Worm (Caenorhabditis elegans): ENCODE data around the gene rcs-1.
A peak's percentile ranks its signal among the peaks of the same experiment; 100 is the strongest.

The rcs-1 gene

DNA sequence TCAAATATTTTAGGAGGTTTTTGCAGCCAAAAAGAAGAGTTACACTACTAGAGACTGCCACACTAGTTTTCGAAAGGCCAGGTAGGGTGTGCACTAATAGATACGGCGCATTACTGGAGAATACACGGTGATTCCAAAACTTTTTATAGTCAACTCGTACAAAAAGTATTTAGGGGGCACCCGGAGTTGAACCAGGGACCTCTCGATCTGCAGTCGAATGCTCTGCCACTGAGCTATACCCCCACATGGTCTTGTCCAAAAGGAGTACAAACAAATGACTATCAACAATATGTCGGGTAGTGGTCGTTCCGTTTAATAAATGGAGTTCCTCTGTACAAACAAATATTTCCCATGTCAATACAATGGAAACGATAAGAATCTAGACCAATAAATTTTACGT lies 10.4 kb downstream of the rcs-1 start:
- TF ChIP-seq nhr-28 (tag; optimal IDR thresholded peaks at IDR 0.05) (peak; percentile 23), arid-1 (GFP tag; conservative IDR thresholded peaks at IDR 0.05) (peak; percentile 71; the same call in 1 of the 2 replicates), gei-8 (GFP tag; optimal IDR thresholded peaks at IDR 0.05) (peak; percentile 23), cey-2 (tag; optimal IDR thresholded peaks at IDR 0.05; ENCODE audit: borderline replicate concordance, insufficient read depth) (no peak), daf-19 (GFP tag; conservative IDR thresholded peaks at IDR 0.05) (0 out of 2 replicates have a peak, but pooled peaks have one; percentile 45), T26A8.4 (GFP tag; IDR thresholded peaks at IDR 0.05) (no peak), F44E2.7 (GFP tag; IDR thresholded peaks at IDR 0.05) (peak; percentile 89; the same call in 1 of the 2 replicates), nhr-6 (tag; optimal IDR thresholded peaks at IDR 0.05) (peak; percentile 6), duxl-1 (tag; optimal IDR thresholded peaks at IDR 0.05; ENCODE audit: poor library complexity) (no peak), dve-1 (tag; optimal IDR thresholded peaks at IDR 0.05; ENCODE audit: insufficient read depth) (peak; percentile 57), zfp-3 (GFP tag; conservative IDR thresholded peaks at IDR 0.05) (peak; percentile 45; the same call in 1 of the 2 replicates), F26F4.8 (GFP tag; conservative IDR thresholded peaks at IDR 0.05) (no peak), unc-62 (GFP tag; optimal IDR thresholded peaks at IDR 0.05 in 1 of 2) (no peak), unc-62 (tag; optimal IDR thresholded peaks at IDR 0.05) (no peak), lin-1 (GFP tag; IDR thresholded peaks at IDR 0.05) (peak; percentile 35; the same call in 1 of the 2 replicates), ceh-44 (GFP tag; IDR thresholded peaks at IDR 0.05) (0 out of 2 replicates have a peak, but pooled peaks have one; percentile 10), mxl-2 (GFP tag; conservative IDR thresholded peaks at IDR 0.05) (peak; percentile 34; the same call in 1 of the 2 replicates), nhr-48 (tag; optimal IDR thresholded peaks at IDR 0.05) (no peak), mes-2 (tag; optimal IDR thresholded peaks at IDR 0.05; ENCODE audit: poor library complexity, severe bottlenecking) (peak; percentile 60), sdz-12 (GFP tag; optimal IDR thresholded peaks at IDR 0.05) (no peak), vab-7 (GFP tag; IDR thresholded peaks at IDR 0.05) (peak; percentile 61; the same call in 1 of the 2 replicates), hlh-11 (tag; optimal IDR thresholded peaks at IDR 0.05) (peak; percentile 12), madf-9 (GFP tag; conservative IDR thresholded peaks at IDR 0.05) (peak; percentile 37; the same call in 1 of the 2 replicates), mdl-1 (tag; optimal IDR thresholded peaks at IDR 0.05) (no peak), fkh-10 (GFP tag; optimal IDR thresholded peaks at IDR 0.05) (no peak), nhr-76 (tag; optimal IDR thresholded peaks at IDR 0.05) (no peak), lin-29 (GFP tag; IDR thresholded peaks at IDR 0.05) (no peak), pha-4 (GFP tag; IDR thresholded peaks at IDR 0.05) (peak; percentile 68; the same call in 1 of the 2 replicates), pha-4 (tag; optimal IDR thresholded peaks at IDR 0.05) (no peak), nhr-237 (tag; optimal IDR thresholded peaks at IDR 0.05) (no peak), nhr-77 (tag; optimal IDR thresholded peaks at IDR 0.05) (peak; percentile 27), zag-1 (tag; optimal IDR thresholded peaks at IDR 0.05) (no peak), Y48G9A.11 (GFP tag; IDR thresholded peaks at IDR 0.05) (0 out of 2 replicates have a peak, but pooled peaks have one; percentile 11), lim-7 (GFP tag; IDR thresholded peaks at IDR 0.05) (peak; percentile 82), lin-38 (GFP tag; IDR thresholded peaks at IDR 0.05) (peak; percentile 34; the same call in 1 of the 2 replicates), nhr-102 (tag; optimal IDR thresholded peaks at IDR 0.05) (no peak), Y105C5A.15 (GFP tag; IDR thresholded peaks at IDR 0.05) (peak; percentile 81; the same call in 1 of the 2 replicates), egl-43 (GFP tag; IDR thresholded peaks at IDR 0.05) (peak; percentile 78), nhr-41 (GFP tag; IDR thresholded peaks at IDR 0.05) (peak; percentile 72), mep-1 (tag; optimal IDR thresholded peaks at IDR 0.05) (peak; percentile 23), ztf-11 (tag; optimal IDR thresholded peaks at IDR 0.05) (no peak), php-3 (GFP tag; IDR thresholded peaks at IDR 0.05) (0 out of 2 replicates have a peak, but pooled peaks have one; percentile 41), daf-16 (GFP tag; optimal IDR thresholded peaks at IDR 0.05) (no peak), daf-16 (tag; optimal IDR thresholded peaks at IDR 0.05) (peak; percentile 53), dmd-6 (GFP tag; IDR thresholded peaks at IDR 0.05) (peak; percentile 47), dmd-8 (GFP tag; IDR thresholded peaks at IDR 0.05) (peak; percentile 72; the same call in 1 of the 2 replicates), tra-1 (GFP tag; IDR thresholded peaks at IDR 0.05) (peak; percentile 66; the same call in 1 of the 2 replicates), lin-15B (tag; optimal IDR thresholded peaks at IDR 0.05) (no peak)
